ENCODE assay signal across 4 fruit fly cellular contexts in the genomic region with DNA sequence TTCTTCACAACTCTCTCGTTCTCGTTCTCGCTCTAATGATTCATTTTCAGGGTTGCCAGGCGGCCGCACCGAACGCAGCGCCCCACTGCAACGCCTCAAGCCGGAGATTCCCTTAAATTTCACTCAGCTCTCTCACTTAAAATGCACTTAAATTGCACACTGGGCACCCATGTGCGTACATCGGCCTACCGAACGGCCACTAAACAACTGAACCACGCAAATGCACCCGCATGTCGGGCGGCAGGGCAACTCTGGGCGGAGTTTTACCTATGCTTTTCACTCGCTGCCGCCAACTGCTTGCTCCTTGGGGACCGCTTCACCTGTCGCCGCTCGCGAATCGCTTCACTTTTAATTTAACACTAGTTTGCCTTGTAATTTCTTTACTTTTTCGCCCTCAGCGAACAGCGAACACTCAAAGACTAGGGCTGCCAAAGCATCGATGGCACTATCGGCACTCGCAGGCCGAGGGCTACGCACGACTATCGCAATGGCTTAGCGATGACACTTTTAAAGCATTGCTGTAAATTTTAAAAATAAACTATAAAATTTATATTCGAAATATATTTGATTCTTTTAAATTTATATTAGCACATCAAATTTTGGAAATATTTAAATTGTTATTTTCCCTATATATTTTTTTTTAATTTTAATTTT.
TF ChIP-seq lines count a peak whose summit lies in the region.

Gene Rap1, minus strand, starts transcription at position 446 of the 654 bp plus-strand sequence.

TF ChIP-seq in whole organism, adult, 20 proteins besides CTCF, POLR2A, EP300 and RAD21 (continued from another document):
- TF ChIP-seq kay (GFP tag; lab: Kevin White, UChicago; ENCODE audit: borderline replicate concordance) (peak; percentile 79), Hr96 (GFP tag; optimal IDR thresholded peaks at IDR 0.05; lab: Kevin White, UChicago) (peak; percentile 64), CG12768 (GFP tag; optimal IDR thresholded peaks at IDR 0.05; lab: Kevin White, UChicago) (no peak), CG14711 (tag; optimal IDR thresholded peaks at IDR 0.05; lab: Kevin White, UChicago) (peak; percentile 95)

TF ChIP-seq in whole organism, embryonic, 481 proteins besides CTCF, POLR2A, EP300 and RAD21 (continued from another document and continues in another):
- TF ChIP-seq CG8290 (GFP tag; optimal IDR thresholded peaks at IDR 0.05; lab: Kevin White, UChicago) = peak; percentile 85
- peak in 1 of 2 experiments; percentile 55 for TF ChIP-seq CG8290 (tag; optimal IDR thresholded peaks at IDR 0.05; lab: Kevin White, UChicago)
- peak; percentile 74 for TF ChIP-seq CG2678 (tag; optimal IDR thresholded peaks at IDR 0.05; lab: Kevin White, UChicago)
- no peak for TF ChIP-seq h (optimal IDR thresholded peaks at IDR 0.05; lab: Kevin White, UChicago)
- peak; percentile 56 for TF ChIP-seq ems (GFP tag; optimal IDR thresholded peaks at IDR 0.05; lab: Kevin White, UChicago)
- TF ChIP-seq Sry-β (GFP tag; optimal IDR thresholded peaks at IDR 0.05; lab: Kevin White, UChicago) = peak; percentile 29
- TF ChIP-seq CG15479 (GFP tag; optimal IDR thresholded peaks at IDR 0.05; lab: Kevin White, UChicago) = no peak
- no peak for TF ChIP-seq eve (GFP tag; optimal IDR thresholded peaks at IDR 0.05; lab: Kevin White, UChicago)
- peak; percentile 40 for TF ChIP-seq CG13894 (tag; optimal IDR thresholded peaks at IDR 0.05; lab: Kevin White, UChicago)
- peak; percentile 11 for TF ChIP-seq CG12071 (GFP tag; optimal IDR thresholded peaks at IDR 0.05; lab: Kevin White, UChicago)
- TF ChIP-seq MBD-R2 (GFP tag; IDR thresholded peaks at IDR 0.05; lab: Robert Waterston, UW) = peak; percentile 78
- peak; percentile 27 for TF ChIP-seq corto (GFP tag; optimal IDR thresholded peaks at IDR 0.05; lab: Kevin White, UChicago)
- TF ChIP-seq CG12104 (GFP tag; optimal IDR thresholded peaks at IDR 0.05; lab: Kevin White, UChicago) = peak; percentile 71
- no peak for TF ChIP-seq CG17802 (tag; optimal IDR thresholded peaks at IDR 0.05; lab: Kevin White, UChicago)
- TF ChIP-seq ind (GFP tag; optimal IDR thresholded peaks at IDR 0.05; lab: Kevin White, UChicago) = peak; percentile 49
- no peak for TF ChIP-seq pan (optimal IDR thresholded peaks at IDR 0.05; lab: Kevin White, UChicago)
- peak in 1 of 2 experiments; percentile 70 for TF ChIP-seq pan (GFP tag; optimal IDR thresholded peaks at IDR 0.05 in 1 of 2, IDR thresholded peaks at IDR 0.05 in 1 of 2)
- TF ChIP-seq CG9817 (tag; optimal IDR thresholded peaks at IDR 0.05; lab: Kevin White, UChicago) = peak; percentile 59
- TF ChIP-seq Usf (GFP tag; optimal IDR thresholded peaks at IDR 0.05; lab: Kevin White, UChicago) = peak; percentile 16
- TF ChIP-seq CG8924 (tag; optimal IDR thresholded peaks at IDR 0.05; lab: Kevin White, UChicago) = no peak
- TF ChIP-seq crc (GFP tag; optimal IDR thresholded peaks at IDR 0.05; lab: Kevin White, UChicago) = peak; percentile 27
- TF ChIP-seq en (GFP tag; optimal IDR thresholded peaks at IDR 0.05; lab: Kevin White, UChicago) = no peak
- TF ChIP-seq danr (GFP tag; IDR thresholded peaks at IDR 0.05; lab: Robert Waterston, UW) = 0 out of 2 replicates have a peak, but pooled peaks have one; percentile 30
- TF ChIP-seq CG12299 (tag; optimal IDR thresholded peaks at IDR 0.05; lab: Kevin White, UChicago) = no peak
- TF ChIP-seq run (tag; optimal IDR thresholded peaks at IDR 0.05; lab: Kevin White, UChicago) = no peak
- peak; percentile 93 for TF ChIP-seq row (GFP tag; IDR thresholded peaks at IDR 0.05; lab: Robert Waterston, UW)
- TF ChIP-seq E2f1 (GFP tag; IDR thresholded peaks at IDR 0.05; lab: Robert Waterston, UW) = peak; percentile 70
- TF ChIP-seq oc (tag; optimal IDR thresholded peaks at IDR 0.05; lab: Kevin White, UChicago) = no peak
- peak; percentile 45 for TF ChIP-seq Chrac-16 (GFP tag; optimal IDR thresholded peaks at IDR 0.05; lab: Kevin White, UChicago)
- TF ChIP-seq CG15514 (GFP tag; optimal IDR thresholded peaks at IDR 0.05; lab: Kevin White, UChicago) = peak; percentile 86
- TF ChIP-seq vfl (GFP tag; optimal IDR thresholded peaks at IDR 0.05; lab: Kevin White, UChicago) = peak; percentile 40
- peak; percentile 53 for TF ChIP-seq her (GFP tag; optimal IDR thresholded peaks at IDR 0.05; lab: Kevin White, UChicago)
- TF ChIP-seq nmo (GFP tag; optimal IDR thresholded peaks at IDR 0.05; lab: Kevin White, UChicago) = peak; percentile 54
- no peak for TF ChIP-seq sc (optimal IDR thresholded peaks at IDR 0.05; lab: Kevin White, UChicago)
- TF ChIP-seq sc (GFP tag; optimal IDR thresholded peaks at IDR 0.05; lab: Kevin White, UChicago) = peak; percentile 14
- peak; percentile 71 for TF ChIP-seq CG10267 (tag; optimal IDR thresholded peaks at IDR 0.05; lab: Kevin White, UChicago)
- no peak for TF ChIP-seq CG10462 (GFP tag; optimal IDR thresholded peaks at IDR 0.05; lab: Kevin White, UChicago)
- peak; percentile 89 for TF ChIP-seq Dll (GFP tag; IDR thresholded peaks at IDR 0.05; lab: Robert Waterston, UW; ENCODE audit: partially characterized antibody)
- no peak for TF ChIP-seq CG17385 (GFP tag; optimal IDR thresholded peaks at IDR 0.05; lab: Kevin White, UChicago)
- TF ChIP-seq CG6683 (GFP tag; optimal IDR thresholded peaks at IDR 0.05; lab: Kevin White, UChicago) = peak; percentile 2

TF ChIP-seq in whole organism, prepupa, 60 proteins besides CTCF, POLR2A, EP300 and RAD21 (continued from another document and continues in another):
- TF ChIP-seq Hr38 (GFP tag; optimal IDR thresholded peaks at IDR 0.05; lab: Kevin White, UChicago) = no peak
- TF ChIP-seq acj6 (GFP tag; optimal IDR thresholded peaks at IDR 0.05; lab: Kevin White, UChicago) = no peak
- peak in 1 of 2 experiments; percentile 7 for TF ChIP-seq ss (GFP tag; optimal IDR thresholded peaks at IDR 0.05; lab: Kevin White, UChicago)
- TF ChIP-seq CG11762 (GFP tag; optimal IDR thresholded peaks at IDR 0.05; lab: Kevin White, UChicago; ENCODE audit: insufficient read depth) = no peak
- peak; percentile 15 for TF ChIP-seq Ets96B (tag; optimal IDR thresholded peaks at IDR 0.05; lab: Kevin White, UChicago)
- peak; percentile 29 for TF ChIP-seq CG6276 (GFP tag; optimal IDR thresholded peaks at IDR 0.05; lab: Kevin White, UChicago)
- TF ChIP-seq Met (GFP tag; optimal IDR thresholded peaks at IDR 0.05; lab: Kevin White, UChicago) = peak; percentile 40
- TF ChIP-seq CG31627 (GFP tag; optimal IDR thresholded peaks at IDR 0.05; lab: Kevin White, UChicago) = peak; percentile 69
- TF ChIP-seq CG6792 (GFP tag; optimal IDR thresholded peaks at IDR 0.05; lab: Kevin White, UChicago) = no peak
- TF ChIP-seq lz (GFP tag; optimal IDR thresholded peaks at IDR 0.05; lab: Kevin White, UChicago) = peak; percentile 49
- TF ChIP-seq CG10631 (GFP tag; optimal IDR thresholded peaks at IDR 0.05; lab: Kevin White, UChicago) = peak; percentile 32
- no peak for TF ChIP-seq fkh (GFP tag; optimal IDR thresholded peaks at IDR 0.05; lab: Kevin White, UChicago)
- no peak; the same call in 2 of the 3 replicates for TF ChIP-seq CG8119 (GFP tag; IDR thresholded peaks at IDR 0.05; lab: Robert Waterston, UW)
- peak; percentile 17 for TF ChIP-seq Hr4 (GFP tag; optimal IDR thresholded peaks at IDR 0.05; lab: Kevin White, UChicago)
- no peak for TF ChIP-seq CG9139 (GFP tag; optimal IDR thresholded peaks at IDR 0.05; lab: Kevin White, UChicago)
- TF ChIP-seq CG15336 (GFP tag; IDR thresholded peaks at IDR 0.05; lab: Robert Waterston, UW) = no peak
- no peak for TF ChIP-seq CG1621 (tag; optimal IDR thresholded peaks at IDR 0.05; lab: Kevin White, UChicago)
- 0 out of 2 replicates have a peak, but pooled peaks have one; percentile 9 for TF ChIP-seq Gug (GFP tag; IDR thresholded peaks at IDR 0.05; lab: Robert Waterston, UW)
- peak; percentile 56 for TF ChIP-seq esn (GFP tag; optimal IDR thresholded peaks at IDR 0.05; lab: Kevin White, UChicago)
- no peak for TF ChIP-seq CG34406 (GFP tag; optimal IDR thresholded peaks at IDR 0.05; lab: Kevin White, UChicago)
- peak; percentile 48 for TF ChIP-seq CG3919 (GFP tag; optimal IDR thresholded peaks at IDR 0.05; lab: Kevin White, UChicago)
- TF ChIP-seq CG8632 (GFP tag; optimal IDR thresholded peaks at IDR 0.05; lab: Kevin White, UChicago) = no peak
- TF ChIP-seq Eip75B (GFP tag; optimal IDR thresholded peaks at IDR 0.05; lab: Kevin White, UChicago) = peak; percentile 53
- TF ChIP-seq CG6163 (GFP tag; IDR thresholded peaks at IDR 0.05; lab: Robert Waterston, UW) = peak; percentile 58; the same call in 1 of the 3 replicates
- TF ChIP-seq Lpt (GFP tag; optimal IDR thresholded peaks at IDR 0.05; lab: Kevin White, UChicago) = no peak
- no peak for TF ChIP-seq dac (GFP tag; optimal IDR thresholded peaks at IDR 0.05; lab: Kevin White, UChicago)
- TF ChIP-seq svp (GFP tag; lab: Kevin White, UChicago) = peak; percentile 21
- peak; percentile 34 for TF ChIP-seq Eip93F (GFP tag; optimal IDR thresholded peaks at IDR 0.05; lab: Kevin White, UChicago)
- peak; percentile 17 for TF ChIP-seq CG11902 (GFP tag; optimal IDR thresholded peaks at IDR 0.05; lab: Kevin White, UChicago)
- no peak for TF ChIP-seq net (GFP tag; optimal IDR thresholded peaks at IDR 0.05; lab: Kevin White, UChicago)
- TF ChIP-seq vri (GFP tag; optimal IDR thresholded peaks at IDR 0.05; lab: Kevin White, UChicago) = no peak
- TF ChIP-seq Hr39 (GFP tag; optimal IDR thresholded peaks at IDR 0.05; lab: Kevin White, UChicago) = peak; percentile 49
- TF ChIP-seq CG10669 (GFP tag; optimal IDR thresholded peaks at IDR 0.05; lab: Kevin White, UChicago) = peak; percentile 6
- peak in 1 of 2 experiments; percentile 38 for TF ChIP-seq salr (GFP tag; optimal IDR thresholded peaks at IDR 0.05; lab: Kevin White, UChicago)
- TF ChIP-seq Sox102F (GFP tag; optimal IDR thresholded peaks at IDR 0.05; lab: Kevin White, UChicago) = no peak
- peak; percentile 58 for TF ChIP-seq CG3032 (tag; optimal IDR thresholded peaks at IDR 0.05; lab: Kevin White, UChicago)
- TF ChIP-seq CG6808 (GFP tag; optimal IDR thresholded peaks at IDR 0.05; lab: Kevin White, UChicago) = peak; percentile 57
- TF ChIP-seq fd85E (GFP tag; optimal IDR thresholded peaks at IDR 0.05; lab: Kevin White, UChicago) = no peak
- TF ChIP-seq cyc (GFP tag; optimal IDR thresholded peaks at IDR 0.05; lab: Kevin White, UChicago) = peak; percentile 42
- TF ChIP-seq CG7368 (GFP tag; optimal IDR thresholded peaks at IDR 0.05; lab: Kevin White, UChicago) = no peak
- TF ChIP-seq CG4318 (GFP tag; optimal IDR thresholded peaks at IDR 0.05; lab: Kevin White, UChicago) = no peak
- no peak for TF ChIP-seq CG16779 (tag; optimal IDR thresholded peaks at IDR 0.05; lab: Kevin White, UChicago)

TF ChIP-seq in whole organism, wandering third instar larva, 38 proteins besides CTCF, POLR2A, EP300 and RAD21 (continued from another document):
- peak in 1 of 2 experiments; percentile 66 for TF ChIP-seq foxo (GFP tag; optimal IDR thresholded peaks at IDR 0.05; lab: Kevin White, UChicago)
- TF ChIP-seq CG9705 (GFP tag; optimal IDR thresholded peaks at IDR 0.05; lab: Kevin White, UChicago) = peak; percentile 46
- TF ChIP-seq woc (GFP tag; optimal IDR thresholded peaks at IDR 0.05; lab: Kevin White, UChicago) = peak; percentile 82
- no peak for TF ChIP-seq tai (GFP tag; optimal IDR thresholded peaks at IDR 0.05; lab: Kevin White, UChicago)
- peak; percentile 36 for TF ChIP-seq ey (GFP tag; optimal IDR thresholded peaks at IDR 0.05; lab: Kevin White, UChicago)
- no peak for TF ChIP-seq Vsx2 (GFP tag; optimal IDR thresholded peaks at IDR 0.05; lab: Kevin White, UChicago; ENCODE audit: partially characterized antibody)
- no peak for TF ChIP-seq dl (GFP tag; optimal IDR thresholded peaks at IDR 0.05; lab: Kevin White, UChicago; ENCODE audit: insufficient read depth in 1 of 2, partially characterized antibody in 2 of 2)
- no peak for TF ChIP-seq Abd-B (GFP tag; optimal IDR thresholded peaks at IDR 0.05; lab: Kevin White, UChicago)
TF ChIP-seq in whole organism, wandering third instar larva: peak in this region for 15.
